Fruit fly (Drosophila melanogaster): Measurements from ENCODE around the gene Zif.
A peak's percentile ranks its signal among the peaks of the same experiment; 100 is the strongest.

Gene Zif

dm6 chr3R:6407544-6407943 is 49.3 kb upstream of the Zif start:
- TF ChIP-seq Sox15 (GFP tag; optimal IDR thresholded peaks at IDR 0.05) (no peak), esn (GFP tag; optimal IDR thresholded peaks at IDR 0.05) (no peak), dsx (GFP tag; optimal IDR thresholded peaks at IDR 0.05; ENCODE audit: poor library complexity, severe bottlenecking) (no peak), CG3919 (GFP tag; optimal IDR thresholded peaks at IDR 0.05) (no peak), CG6276 (GFP tag; optimal IDR thresholded peaks at IDR 0.05) (peak; percentile 11), Eip93F (GFP tag; optimal IDR thresholded peaks at IDR 0.05) (no peak), svp (GFP tag) (peak; percentile 67), Ets96B (tag; optimal IDR thresholded peaks at IDR 0.05) (no peak), CG10631 (GFP tag; optimal IDR thresholded peaks at IDR 0.05) (no peak), spab (GFP tag; optimal IDR thresholded peaks at IDR 0.05) (no peak), CG7368 (GFP tag; optimal IDR thresholded peaks at IDR 0.05) (no peak), Smox (GFP tag; optimal IDR thresholded peaks at IDR 0.05) (no peak), fkh (GFP tag; optimal IDR thresholded peaks at IDR 0.05) (peak; percentile 10), vri (GFP tag; optimal IDR thresholded peaks at IDR 0.05) (peak; percentile 31), CG15336 (GFP tag; IDR thresholded peaks at IDR 0.05) (no peak), ss (GFP tag; optimal IDR thresholded peaks at IDR 0.05) (no peak), CG8119 (GFP tag; IDR thresholded peaks at IDR 0.05) (no peak)

dm6 chr3R:6408467-6408866 is 48.4 kb upstream of the Zif start:
- TF ChIP-seq CG6163 (GFP tag; IDR thresholded peaks at IDR 0.05) (no peak), CG8319 (GFP tag; optimal IDR thresholded peaks at IDR 0.05) (no peak), Eip93F (GFP tag; optimal IDR thresholded peaks at IDR 0.05) (no peak), fkh (GFP tag; optimal IDR thresholded peaks at IDR 0.05) (no peak), CG9139 (GFP tag; optimal IDR thresholded peaks at IDR 0.05) (no peak), topi (GFP tag; optimal IDR thresholded peaks at IDR 0.05) (no peak), acj6 (GFP tag; optimal IDR thresholded peaks at IDR 0.05) (no peak), Ets21C (GFP tag; optimal IDR thresholded peaks at IDR 0.05) (no peak), CG7368 (GFP tag; optimal IDR thresholded peaks at IDR 0.05) (no peak), CG10631 (GFP tag; optimal IDR thresholded peaks at IDR 0.05) (no peak), lz (GFP tag; optimal IDR thresholded peaks at IDR 0.05) (no peak), CG1621 (tag; optimal IDR thresholded peaks at IDR 0.05) (no peak), CG11762 (GFP tag; optimal IDR thresholded peaks at IDR 0.05; ENCODE audit: insufficient read depth) (no peak), Blimp-1 (GFP tag; optimal IDR thresholded peaks at IDR 0.05) (no peak), spab (GFP tag; optimal IDR thresholded peaks at IDR 0.05) (no peak), CG8119 (GFP tag; IDR thresholded peaks at IDR 0.05) (no peak), CG6276 (GFP tag; optimal IDR thresholded peaks at IDR 0.05) (no peak), esn (GFP tag; optimal IDR thresholded peaks at IDR 0.05) (no peak), Sox102F (GFP tag; optimal IDR thresholded peaks at IDR 0.05) (no peak)

dm6 chr3R:6409153-6409571 is 47.7 kb upstream of the Zif start:
- peak; percentile 10 for TF ChIP-seq CG3032 (tag; optimal IDR thresholded peaks at IDR 0.05)
- TF ChIP-seq fkh (GFP tag; optimal IDR thresholded peaks at IDR 0.05): peak; percentile 65
- TF ChIP-seq CG8632 (GFP tag; optimal IDR thresholded peaks at IDR 0.05): peak; percentile 13
- TF ChIP-seq CG10669 (GFP tag; optimal IDR thresholded peaks at IDR 0.05): no peak
- no peak for TF ChIP-seq CG11902 (GFP tag; optimal IDR thresholded peaks at IDR 0.05)
- TF ChIP-seq CG15336 (GFP tag; IDR thresholded peaks at IDR 0.05): peak; percentile 25; the same call in 1 of the 2 replicates
- peak; percentile 68 for TF ChIP-seq CG6854 (GFP tag; optimal IDR thresholded peaks at IDR 0.05)
- peak; percentile 10 for TF ChIP-seq CG11762 (GFP tag; optimal IDR thresholded peaks at IDR 0.05; ENCODE audit: insufficient read depth)
- no peak for TF ChIP-seq Hr4 (GFP tag; optimal IDR thresholded peaks at IDR 0.05)
- peak; percentile 44 for TF ChIP-seq Eip75B (GFP tag; optimal IDR thresholded peaks at IDR 0.05)
- no peak for TF ChIP-seq OdsH (GFP tag; optimal IDR thresholded peaks at IDR 0.05)
- TF ChIP-seq CG31627 (GFP tag; optimal IDR thresholded peaks at IDR 0.05): no peak
- TF ChIP-seq Sox102F (GFP tag; optimal IDR thresholded peaks at IDR 0.05): no peak
- peak; percentile 69 for TF ChIP-seq CG9139 (GFP tag; optimal IDR thresholded peaks at IDR 0.05)
- TF ChIP-seq cyc (GFP tag; optimal IDR thresholded peaks at IDR 0.05): no peak
- TF ChIP-seq CG8319 (GFP tag; optimal IDR thresholded peaks at IDR 0.05): no peak
- no peak for TF ChIP-seq esn (GFP tag; optimal IDR thresholded peaks at IDR 0.05)
- TF ChIP-seq achi (GFP tag; optimal IDR thresholded peaks at IDR 0.05): no peak
- peak; percentile 41 for TF ChIP-seq Eip78C (GFP tag)
- TF ChIP-seq svp (GFP tag): peak; percentile 87
- TF ChIP-seq dsx (GFP tag; optimal IDR thresholded peaks at IDR 0.05; ENCODE audit: poor library complexity, severe bottlenecking): peak; percentile 93
- peak; percentile 38 for TF ChIP-seq vri (GFP tag; optimal IDR thresholded peaks at IDR 0.05)
- no peak for TF ChIP-seq CG10631 (GFP tag; optimal IDR thresholded peaks at IDR 0.05)
- no peak for TF ChIP-seq Eip93F (GFP tag; optimal IDR thresholded peaks at IDR 0.05)
- no peak for TF ChIP-seq CG6792 (GFP tag; optimal IDR thresholded peaks at IDR 0.05)
- TF ChIP-seq dac (GFP tag; optimal IDR thresholded peaks at IDR 0.05): no peak
- peak; percentile 12 for TF ChIP-seq CG7368 (GFP tag; optimal IDR thresholded peaks at IDR 0.05)
- TF ChIP-seq CG32006 (GFP tag; optimal IDR thresholded peaks at IDR 0.05): no peak
- peak; percentile 56; the same call in 2 of the 3 replicates for TF ChIP-seq CG8119 (GFP tag; IDR thresholded peaks at IDR 0.05)
- TF ChIP-seq CG3919 (GFP tag; optimal IDR thresholded peaks at IDR 0.05): peak; percentile 50
- TF ChIP-seq CG4318 (GFP tag; optimal IDR thresholded peaks at IDR 0.05): no peak
- peak; percentile 54; the same call in 2 of the 3 replicates for TF ChIP-seq eg (GFP tag; IDR thresholded peaks at IDR 0.05)

All from whole organism, prepupa.